Fruit fly (Drosophila melanogaster): Measurements from ENCODE around the gene CG13005.

CG13005 gene

DNA sequence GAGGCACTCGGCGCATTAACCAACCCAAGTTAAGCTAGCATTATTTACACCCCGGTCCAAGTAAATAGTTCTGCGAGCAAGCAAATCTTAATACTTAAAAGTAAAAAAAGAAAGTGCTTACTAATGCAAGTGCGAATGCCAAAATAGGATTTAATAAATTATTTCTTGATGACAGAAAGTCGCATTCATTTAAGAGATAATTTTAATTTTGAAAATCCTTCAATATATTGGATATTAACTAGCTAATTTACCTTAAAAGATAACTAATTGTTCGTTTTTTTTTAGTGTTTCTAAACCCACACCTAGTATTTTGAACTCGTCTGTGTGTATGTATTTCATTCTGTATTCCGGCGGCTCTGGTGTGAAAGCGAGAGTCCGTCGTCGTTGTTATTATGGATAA is 51.3 kb downstream of the CG13005 start (continued):
- TF ChIP-seq Blimp-1 (GFP tag; optimal IDR thresholded peaks at IDR 0.05) (peak; percentile 86), grn (GFP tag; optimal IDR thresholded peaks at IDR 0.05) (no peak), CG1529 (GFP tag; optimal IDR thresholded peaks at IDR 0.05) (peak; percentile 43), ind (GFP tag; optimal IDR thresholded peaks at IDR 0.05) (peak; percentile 36), hb (GFP tag; IDR thresholded peaks at IDR 0.05; ENCODE audit: partially characterized antibody) (no peak), CG3281 (GFP tag; optimal IDR thresholded peaks at IDR 0.05) (peak; percentile 47), CG4854 (GFP tag; optimal IDR thresholded peaks at IDR 0.05) (no peak), oc (tag; optimal IDR thresholded peaks at IDR 0.05) (no peak), luna (GFP tag; optimal IDR thresholded peaks at IDR 0.05) (no peak), CG18011 (GFP tag; optimal IDR thresholded peaks at IDR 0.05) (no peak), CG11560 (tag; IDR thresholded peaks at IDR 0.05) (no peak), sisA (GFP tag; IDR thresholded peaks at IDR 0.05) (peak; percentile 51; the same call in 1 of the 2 replicates), CG10209 (GFP tag; optimal IDR thresholded peaks at IDR 0.05) (peak; percentile 27), Sin3A (optimal IDR thresholded peaks at IDR 0.05) (no peak), ac (GFP tag; optimal IDR thresholded peaks at IDR 0.05) (no peak), Pdp1 (GFP tag; optimal IDR thresholded peaks at IDR 0.05) (peak; percentile 4 to 17), CG12942 (GFP tag; optimal IDR thresholded peaks at IDR 0.05) (no peak), bsh (GFP tag; optimal IDR thresholded peaks at IDR 0.05) (peak in 1 of 2 experiments; percentile 54), Camta (GFP tag; optimal IDR thresholded peaks at IDR 0.05) (no peak), Vsx1 (GFP tag; optimal IDR thresholded peaks at IDR 0.05) (peak; percentile 31), slbo (GFP tag; IDR thresholded peaks at IDR 0.05) (peak; percentile 38; the same call in 1 of the 2 replicates), wdn (GFP tag; IDR thresholded peaks at IDR 0.05) (no peak), CG11093 (GFP tag; IDR thresholded peaks at IDR 0.05) (no peak), CG10543 (GFP tag; optimal IDR thresholded peaks at IDR 0.05) (no peak), stc (GFP tag; IDR thresholded peaks at IDR 0.05) (peak; percentile 52), Xrp1 (GFP tag; IDR thresholded peaks at IDR 0.05) (peak; percentile 43; the same call in 1 of the 2 replicates), HmgZ (tag; optimal IDR thresholded peaks at IDR 0.05) (no peak), dm (GFP tag; optimal IDR thresholded peaks at IDR 0.05) (no peak), Six4 (GFP tag; optimal IDR thresholded peaks at IDR 0.05) (no peak), nau (GFP tag; optimal IDR thresholded peaks at IDR 0.05) (no peak), sob (GFP tag; IDR thresholded peaks at IDR 0.05) (0 out of 2 replicates have a peak, but pooled peaks have one; percentile 33), MBD-R2 (GFP tag; IDR thresholded peaks at IDR 0.05) (no peak), CG2678 (tag; optimal IDR thresholded peaks at IDR 0.05) (peak; percentile 80), gem (tag; optimal IDR thresholded peaks at IDR 0.05) (peak; percentile 77), Oaz (GFP tag; IDR thresholded peaks at IDR 0.05) (no peak), CG7556 (GFP tag; optimal IDR thresholded peaks at IDR 0.05) (peak; percentile 68), hbn (GFP tag; IDR thresholded peaks at IDR 0.05; ENCODE audit: partially characterized antibody) (no peak), Mrtf (GFP tag; IDR thresholded peaks at IDR 0.05) (no peak), Atf6 (GFP tag; IDR thresholded peaks at IDR 0.05) (no peak; the same call in 1 of the 2 replicates), CG14014 (GFP tag; IDR thresholded peaks at IDR 0.05) (0 out of 2 replicates have a peak, but pooled peaks have one; percentile 23), pum (GFP tag; optimal IDR thresholded peaks at IDR 0.05) (no peak), D19A (tag; optimal IDR thresholded peaks at IDR 0.05) (no peak), gsb (GFP tag; IDR thresholded peaks at IDR 0.05) (no peak), Dbx (GFP tag; IDR thresholded peaks at IDR 0.05) (no peak), CG14860 (GFP tag; IDR thresholded peaks at IDR 0.05; ENCODE audit: partially characterized antibody) (no peak), ken (GFP tag; IDR thresholded peaks at IDR 0.05) (no peak), CG30020 (tag; optimal IDR thresholded peaks at IDR 0.05) (no peak), CG6813 (GFP tag; optimal IDR thresholded peaks at IDR 0.05) (no peak), exex (tag; optimal IDR thresholded peaks at IDR 0.05) (no peak), pan (optimal IDR thresholded peaks at IDR 0.05) (no peak), pan (GFP tag; optimal IDR thresholded peaks at IDR 0.05 in 1 of 2, IDR thresholded peaks at IDR 0.05 in 1 of 2) (peak in 1 of 2 experiments; percentile 53), ro (GFP tag; IDR thresholded peaks at IDR 0.05) (no peak)

Data from whole organism, embryonic.